Fruit fly (Drosophila melanogaster) whole organism, pupa: ENCODE data around the gene Tdh.

Source experiments
- CG12605 ChIP-seq: fragments of 200-800 bp; sonication (Bioruptor generic); IDR thresholded peaks from 2 replicates; pipeline ENCODE4 v1.3.6; 2022; ENCODE audit warnings: missing biosample characterization, missing genetic modification characterization
- CG14655 ChIP-seq: fragments of 200-800 bp; sonication (Bioruptor generic); optimal IDR thresholded peaks from 3 replicates; lab custom pipeline; 2017; ENCODE audit warnings: mild to moderate bottlenecking, missing biosample characterization, missing genetic modification reagents, missing genetic modification characterization
- CG15710 ChIP-seq: fragments of 200-800 bp; sonication (Bioruptor generic); optimal IDR thresholded peaks from 2 replicates; lab custom pipeline; 2018; ENCODE audit warnings: missing biosample characterization, mild to moderate bottlenecking, missing genetic modification characterization, moderate library complexity
- CG32121 ChIP-seq: fragments of 200-800 bp; sonication (Bioruptor generic); IDR thresholded peaks from 2 replicates; pipeline ENCODE4 v1.3.6; 2022; ENCODE audit warnings: missing biosample characterization, missing genetic modification characterization
- Pif1A ChIP-seq: fragments of 200-800 bp; sonication (Bioruptor generic); optimal IDR thresholded peaks from 3 replicates; lab custom pipeline; 2016; ENCODE audit warnings: missing biosample characterization, missing genetic modification characterization

dm6 chr3L:20432297-20432696, 34.4 kb upstream of the Tdh start, which contains the start of the genes Las and Psn:
- TF ChIP-seq Pif1A (GFP tag; lab: Kevin White, UChicago) (no peak), CG14655 (GFP tag; lab: Kevin White, UChicago) (no peak), CG15710 (tag; lab: Kevin White, UChicago) (no peak), CG12605 (GFP tag; lab: Robert Waterston, UW) (no peak), CG32121 (no peak)
